Worm (Caenorhabditis elegans) whole organism, L2 larva: ENCODE data around the gene F19B10.10.

Source experiments
- C34F6.9 ChIP-seq: fragments of 150-350 bp; optimal IDR thresholded peaks from 2 replicates; lab custom pipeline; 2014; ENCODE audit warnings: missing biosample characterization, missing genetic modification characterization
- F13H6.1 ChIP-seq: sonication (generic microtip); optimal IDR thresholded peaks from 2 replicates; lab custom pipeline; 2016; ENCODE audit warnings: missing genetic modification characterization, missing compliant biosample characterization
- Y55F3AM.14 ChIP-seq: fragments of 200-800 bp; sonication (Bioruptor generic); optimal IDR thresholded peaks from 2 replicates; lab custom pipeline; 2018; ENCODE audit warnings: mild to moderate bottlenecking, missing genetic modification characterization, missing compliant biosample characterization
- ZK546.5 ChIP-seq: sonication (generic microtip); optimal IDR thresholded peaks from 2 replicates; lab custom pipeline; 2017; ENCODE audit warnings: missing biosample characterization, missing genetic modification characterization
- blmp-1 ChIP-seq: sonication (generic microtip); optimal IDR thresholded peaks from 2 replicates; lab custom pipeline; 2017; ENCODE audit warnings: missing genetic modification characterization, mild to moderate bottlenecking, missing compliant biosample characterization, antibody characterized with exemption, moderate library complexity; ENCODE audit not compliant: insufficient read depth
- ceh-16 ChIP-seq: fragments of 150-350 bp; optimal IDR thresholded peaks from 2 replicates; lab custom pipeline; 2014; ENCODE audit warnings: missing biosample characterization, missing genetic modification characterization
- dmd-4 ChIP-seq: sonication (generic microtip); optimal IDR thresholded peaks from 2 replicates; lab custom pipeline; 2017; ENCODE audit warnings: missing biosample characterization, missing genetic modification characterization
- egl-27 ChIP-seq: sonication (generic microtip); optimal IDR thresholded peaks from 3 replicates; lab custom pipeline; 2017; ENCODE audit warnings: missing biosample characterization, missing genetic modification reagents, missing genetic modification characterization
- elt-1 ChIP-seq: fragments of 150-350 bp; optimal IDR thresholded peaks from 2 replicates; lab custom pipeline; 2014; ENCODE audit warnings: missing biosample characterization, missing genetic modification characterization
- elt-3 ChIP-seq: sonication (generic microtip); optimal IDR thresholded peaks from 2 replicates; lab custom pipeline; 2017; ENCODE audit warnings: missing biosample characterization, missing genetic modification characterization
- gmeb-1 ChIP-seq: fragments of 150-350 bp; optimal IDR thresholded peaks from 2 replicates; lab custom pipeline; 2014; ENCODE audit warnings: missing biosample characterization, missing genetic modification characterization
- lsy-2 ChIP-seq, 2 experiments: fragments of 150-350 bp in 1 of 2; sonication (generic microtip) in 1 of 2; optimal IDR thresholded peaks; 2 replicates each; lab custom pipeline; 2014 to 2017; ENCODE audit warnings: missing biosample characterization in 2 of 2, missing genetic modification characterization in 2 of 2
- mab-5 ChIP-seq: fragments of 150-350 bp; optimal IDR thresholded peaks from 2 replicates; lab custom pipeline; 2014; ENCODE audit warnings: missing biosample characterization, missing genetic modification characterization
- nhr-10 ChIP-seq: sonication (generic microtip); optimal IDR thresholded peaks from 2 replicates; lab custom pipeline; 2017; ENCODE audit warnings: missing biosample characterization, missing genetic modification characterization
- nhr-11 ChIP-seq: fragments of 150-350 bp; optimal IDR thresholded peaks from 2 replicates; lab custom pipeline; 2014; ENCODE audit warnings: missing biosample characterization, missing genetic modification characterization
- nhr-12 ChIP-seq: fragments of 150-350 bp; optimal IDR thresholded peaks from 2 replicates; lab custom pipeline; 2014; ENCODE audit warnings: missing biosample characterization, missing genetic modification characterization
- nhr-129 ChIP-seq: fragments of 150-350 bp; optimal IDR thresholded peaks from 2 replicates; lab custom pipeline; 2014; ENCODE audit warnings: missing biosample characterization, missing genetic modification characterization
- nhr-23 ChIP-seq: fragments of 150-350 bp; optimal IDR thresholded peaks from 2 replicates; lab custom pipeline; 2014; ENCODE audit warnings: missing biosample characterization, missing genetic modification reagents, missing genetic modification characterization
- nhr-237 ChIP-seq: fragments of 150-350 bp; optimal IDR thresholded peaks from 2 replicates; lab custom pipeline; 2014; ENCODE audit warnings: missing biosample characterization, missing genetic modification characterization
- nhr-25 ChIP-seq: fragments of 150-350 bp; sonication (generic microtip); optimal IDR thresholded peaks from 3 replicates; lab custom pipeline; 2014; ENCODE audit warnings: missing biosample characterization, missing genetic modification characterization
- nhr-6 ChIP-seq: fragments of 150-350 bp; optimal IDR thresholded peaks from 2 replicates; lab custom pipeline; 2014; ENCODE audit warnings: missing biosample characterization, missing genetic modification characterization
- sma-9 ChIP-seq, 2 experiments: fragments of 150-350 bp in 1 of 2; sonication (generic microtip) in 1 of 2; optimal IDR thresholded peaks; 2 replicates each; lab custom pipeline; 2014 to 2016; ENCODE audit warnings: missing genetic modification characterization in 2 of 2, mild to moderate bottlenecking in 1 of 2, missing biosample characterization in 1 of 2, missing compliant biosample characterization in 1 of 2, missing genetic modification reagents in 1 of 2, moderate library complexity in 1 of 2
- unc-55 ChIP-seq: fragments of 150-350 bp; sonication (generic microtip); optimal IDR thresholded peaks from 3 replicates; lab custom pipeline; 2014; ENCODE audit warnings: missing biosample characterization, missing genetic modification reagents, missing genetic modification characterization
- ztf-1 ChIP-seq: fragments of 200-800 bp; sonication (Bioruptor generic); conservative IDR thresholded peaks from 2 replicates; pipeline ENCODE4 v1.3.6; 2022; ENCODE audit warnings: missing genetic modification characterization, missing compliant biosample characterization
- ztf-11 ChIP-seq: sonication (generic microtip); optimal IDR thresholded peaks from 2 replicates; lab custom pipeline; 2017; ENCODE audit warnings: missing biosample characterization, missing genetic modification characterization

Gene F19B10.10

DNA sequence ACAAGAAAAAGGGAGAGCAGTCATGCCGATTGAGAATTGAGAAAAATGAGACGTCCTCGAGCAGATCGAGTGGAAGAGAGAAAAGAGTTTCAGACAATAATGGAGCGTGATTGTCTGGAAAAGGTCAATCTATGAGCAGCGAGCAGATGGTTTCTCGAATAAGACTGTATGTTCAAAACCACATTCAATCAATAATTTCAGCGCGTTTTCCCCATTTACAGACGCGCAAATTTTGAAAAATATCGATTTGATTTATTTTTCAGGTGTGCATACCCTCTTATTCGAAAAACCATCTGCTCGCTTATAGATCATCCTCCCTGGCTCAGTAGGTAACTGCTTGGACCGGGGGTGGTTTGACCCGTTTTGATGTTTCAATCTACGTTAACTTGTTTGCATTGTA is 42.0 kb downstream of the F19B10.10 start, which contains the start of gene fbxb-31:
Gene fbxb-31 (minus strand): TSS at position 101 of the 400 bp plus-strand sequence.
- TF ChIP-seq ceh-16 (tag; lab: Kevin White, UChicago), result no peak
- TF ChIP-seq F13H6.1 (tag; lab: Kevin White, UChicago), result no peak
- TF ChIP-seq elt-3 (tag; lab: Kevin White, UChicago), result no peak
- no peak for TF ChIP-seq lsy-2 (tag; optimal IDR thresholded peaks at IDR 0.05; lab: Kevin White, UChicago)
- TF ChIP-seq nhr-237, result no peak
- TF ChIP-seq blmp-1 (tag; lab: Kevin White, UChicago), result no peak
- no peak for TF ChIP-seq unc-55 (GFP tag; lab: Kevin White, UChicago)
- no peak for TF ChIP-seq nhr-129 (tag; lab: Kevin White, UChicago)
- TF ChIP-seq ztf-11 (tag; lab: Kevin White, UChicago), result no peak
- no peak for TF ChIP-seq egl-27 (tag; lab: Kevin White, UChicago)
- no peak for TF ChIP-seq nhr-10 (tag; lab: Kevin White, UChicago)
- TF ChIP-seq dmd-4 (tag; lab: Kevin White, UChicago), result no peak

ce11 chrII:3634765-3635164 is 46.5 kb downstream of the F19B10.10 start:
- TF ChIP-seq nhr-25, result no peak

DNA sequence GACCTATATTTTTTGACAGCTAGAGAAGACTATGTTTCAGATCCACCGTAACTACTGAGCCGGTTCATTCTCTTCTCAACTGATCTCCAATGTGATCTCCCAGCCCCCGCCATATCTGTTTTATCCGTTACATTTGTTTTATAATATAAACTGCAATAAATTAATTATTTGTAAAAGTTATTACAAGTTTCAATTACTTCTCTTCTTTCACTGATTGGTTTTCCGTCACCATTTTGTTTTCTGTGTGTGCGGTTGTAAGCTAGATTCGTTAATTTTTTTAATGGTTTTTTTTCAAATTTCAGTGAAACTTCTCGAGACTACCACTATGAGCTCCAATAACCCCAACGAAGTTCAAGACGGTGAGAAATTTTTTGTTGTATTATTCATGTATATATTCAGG is 50.4 kb downstream of the F19B10.10 start, which contains the start of gene M151.2:
Gene M151.2 (plus strand): TSS at position 301 of the 400 bp plus-strand sequence.
- TF ChIP-seq elt-1, result no peak
- no peak for TF ChIP-seq nhr-23 (tag; lab: Kevin White, UChicago)
- TF ChIP-seq nhr-237, result no peak
- no peak for TF ChIP-seq nhr-11 (tag; lab: Kevin White, UChicago)
- TF ChIP-seq nhr-12 (tag; lab: Kevin White, UChicago), result no peak
- no peak for TF ChIP-seq nhr-6 (tag; lab: Kevin White, UChicago)
- TF ChIP-seq Y55F3AM.14, result no peak
- TF ChIP-seq gmeb-1 (tag; lab: Kevin White, UChicago), result no peak
- no peak for TF ChIP-seq ZK546.5 (tag; lab: Kevin White, UChicago)
- TF ChIP-seq mab-5 (tag; lab: Kevin White, UChicago), result no peak
- no peak for TF ChIP-seq nhr-10 (tag; lab: Kevin White, UChicago)
- TF ChIP-seq F13H6.1 (tag; lab: Kevin White, UChicago), result no peak
- no peak for TF ChIP-seq C34F6.9
- no peak for TF ChIP-seq ztf-1 (GFP tag; lab: Robert Waterston, UW)
- no peak for TF ChIP-seq blmp-1 (tag; lab: Kevin White, UChicago)
- TF ChIP-seq ceh-16 (tag; lab: Kevin White, UChicago), result no peak
- TF ChIP-seq sma-9 (GFP tag; optimal IDR thresholded peaks at IDR 0.05; lab: Kevin White, UChicago), result no peak
- TF ChIP-seq sma-9 (tag; optimal IDR thresholded peaks at IDR 0.05; lab: Kevin White, UChicago), result no peak
